Worm (Caenorhabditis elegans) whole organism, L4 larva: Measurements from ENCODE around the gene srx-125.

ENCODE experiments used
- F26F4.8 ChIP-seq: fragments of 200-800 bp; sonication (Bioruptor generic); conservative IDR thresholded peaks from 2 replicates; pipeline ENCODE4 v1.3.6; 2022; ENCODE audit warnings: missing genetic modification characterization, missing compliant biosample characterization
- R02D3.7 ChIP-seq: fragments of 150-350 bp; sonication (generic microtip); optimal IDR thresholded peaks from 3 replicates; lab custom pipeline; 2014; ENCODE audit warnings: missing biosample characterization, missing genetic modification characterization
- T20F7.1 ChIP-seq: fragments of 200-800 bp; sonication (Bioruptor generic); optimal IDR thresholded peaks from 2 replicates; lab custom pipeline; 2018; ENCODE audit warnings: mild to moderate bottlenecking, missing genetic modification characterization, missing compliant biosample characterization
- T26A8.4 ChIP-seq: fragments of 200-800 bp; sonication (Bioruptor generic); IDR thresholded peaks from 2 replicates; pipeline ENCODE4 v1.3.6; 2022; ENCODE audit warnings: missing genetic modification characterization, missing compliant biosample characterization
- Y5F2A.4 ChIP-seq: fragments of 200-800 bp; sonication (Bioruptor generic); optimal IDR thresholded peaks from 2 replicates; lab custom pipeline; 2018; ENCODE audit warnings: mild to moderate bottlenecking, missing genetic modification characterization, missing compliant biosample characterization
- aha-1 ChIP-seq: fragments of 150-350 bp; peaks from one replicate; lab custom pipeline; 2014; ENCODE audit warnings: missing biosample characterization, missing genetic modification characterization
- aly-2 ChIP-seq: sonication (generic microtip); optimal IDR thresholded peaks from 2 replicates; lab custom pipeline; 2018; ENCODE audit warnings: missing biosample characterization, missing genetic modification characterization
- arid-1 ChIP-seq: fragments of 200-800 bp; sonication (Bioruptor generic); conservative IDR thresholded peaks from 2 replicates; pipeline ENCODE4 v1.3.6; 2022; ENCODE audit warnings: missing genetic modification reagents, missing genetic modification characterization, missing compliant biosample characterization
- ctbp-1 ChIP-seq: fragments of 200-800 bp; sonication (Bioruptor generic); IDR thresholded peaks from 2 replicates; pipeline ENCODE4 v1.3.6; 2022; ENCODE audit warnings: missing genetic modification reagents, missing genetic modification characterization, missing compliant biosample characterization
- daf-16 ChIP-seq, 3 experiments: sonication (generic microtip); optimal IDR thresholded peaks; 2 replicates each; lab custom pipeline; 2016 to 2017; ENCODE audit warnings: missing genetic modification characterization in 3 of 3, missing genetic modification reagents in 3 of 3, mild to moderate bottlenecking in 2 of 3, missing compliant biosample characterization in 2 of 3, missing biosample characterization in 1 of 3, moderate library complexity in 1 of 3
- dmd-6 ChIP-seq: fragments of 200-800 bp; sonication (Bioruptor generic); IDR thresholded peaks from 2 replicates; pipeline ENCODE4 v1.3.6; 2022; ENCODE audit warnings: missing genetic modification reagents, missing genetic modification characterization, missing compliant biosample characterization
- dmd-9 ChIP-seq: fragments of 200-800 bp; sonication (Bioruptor generic); IDR thresholded peaks from 2 replicates; pipeline ENCODE4 v1.3.6; 2022; ENCODE audit warnings: missing genetic modification reagents, missing genetic modification characterization, missing compliant biosample characterization
- duxl-1 ChIP-seq: sonication (generic microtip); optimal IDR thresholded peaks from 2 replicates; lab custom pipeline; 2016; ENCODE audit warnings: mild to moderate bottlenecking, missing genetic modification characterization, moderate library complexity, missing compliant biosample characterization; ENCODE audit not compliant: poor library complexity
- dve-1 ChIP-seq: sonication (generic microtip); optimal IDR thresholded peaks from 2 replicates; lab custom pipeline; 2017; ENCODE audit warnings: antibody characterized with exemption, mild to moderate bottlenecking, missing genetic modification characterization, missing compliant biosample characterization; ENCODE audit not compliant: insufficient read depth
- egl-27 ChIP-seq: sonication (generic microtip); optimal IDR thresholded peaks from 3 replicates; lab custom pipeline; 2017; ENCODE audit warnings: missing biosample characterization, missing genetic modification reagents, missing genetic modification characterization
- gei-8 ChIP-seq: fragments of 200-800 bp; sonication (Bioruptor generic); optimal IDR thresholded peaks from 2 replicates; lab custom pipeline; 2018; ENCODE audit warnings: mild to moderate bottlenecking, missing genetic modification characterization, missing compliant biosample characterization
- hif-1 ChIP-seq, 2 experiments: sonication (generic microtip); optimal IDR thresholded peaks; 2 replicates each; lab custom pipeline; 2016 to 2017; ENCODE audit warnings: missing compliant biosample characterization in 2 of 2, missing genetic modification characterization in 2 of 2, missing genetic modification reagents in 2 of 2, missing genotype in 2 of 2, mild to moderate bottlenecking in 1 of 2
- lin-13 ChIP-seq: fragments of 150-350 bp; optimal IDR thresholded peaks from 2 replicates; lab custom pipeline; 2014; ENCODE audit warnings: missing biosample characterization, missing genetic modification reagents, missing genetic modification characterization
- mxl-2 ChIP-seq: fragments of 200-800 bp; sonication (Bioruptor generic); conservative IDR thresholded peaks from 2 replicates; pipeline ENCODE4 v1.3.6; 2022; ENCODE audit warnings: missing genetic modification reagents, missing genetic modification characterization, missing compliant biosample characterization
- nhr-28 ChIP-seq: fragments of 150-350 bp; optimal IDR thresholded peaks from 2 replicates; lab custom pipeline; 2014; ENCODE audit warnings: missing biosample characterization, missing genetic modification characterization
- nhr-48 ChIP-seq: sonication (generic microtip); optimal IDR thresholded peaks from 2 replicates; lab custom pipeline; 2016; ENCODE audit warnings: mild to moderate bottlenecking, missing genetic modification characterization, missing compliant biosample characterization
- pha-4 ChIP-seq, 2 experiments: fragments of 150-350 bp in 1 of 2; fragments of 200-800 bp in 1 of 2; sonication (Bioruptor generic) in 1 of 2; IDR thresholded peaks in 1 of 2; optimal IDR thresholded peaks in 1 of 2; 2 replicates each; pipeline versions ENCODE4 v1.3.6 to Lab custom; 2014 to 2022; ENCODE audit warnings: missing genetic modification characterization in 2 of 2, missing genetic modification reagents in 2 of 2, missing biosample characterization in 1 of 2, missing compliant biosample characterization in 1 of 2
- php-3 ChIP-seq: fragments of 200-800 bp; sonication (Bioruptor generic); IDR thresholded peaks from 2 replicates; pipeline ENCODE4 v1.3.6; 2022; ENCODE audit warnings: missing genetic modification reagents, missing genetic modification characterization, missing compliant biosample characterization
- pqm-1 ChIP-seq: sonication (generic microtip); optimal IDR thresholded peaks from 2 replicates; lab custom pipeline; 2017; ENCODE audit warnings: missing biosample characterization, missing genetic modification characterization
- unc-130 ChIP-seq: sonication (generic microtip); optimal IDR thresholded peaks from 2 replicates; lab custom pipeline; 2016; ENCODE audit warnings: missing genetic modification reagents, missing genetic modification characterization, missing compliant biosample characterization
- unc-62 ChIP-seq, 3 experiments: fragments of 150-350 bp in 1 of 3; sonication (generic microtip); optimal IDR thresholded peaks in 2 of 3; peaks in 1 of 3; 1 replicate in 1 of 3; 2 replicates in 2 of 3; lab custom pipeline; 2014 to 2017; ENCODE audit warnings: missing biosample characterization in 3 of 3, missing genetic modification characterization in 3 of 3, missing genetic modification reagents in 3 of 3, missing genotype in 1 of 3
- vab-7 ChIP-seq: fragments of 200-800 bp; sonication (Bioruptor generic); IDR thresholded peaks from 2 replicates; pipeline ENCODE4 v1.3.6; 2022; ENCODE audit warnings: missing genetic modification reagents, missing genetic modification characterization, missing compliant biosample characterization
- zip-2 ChIP-seq: fragments of 150-350 bp; optimal IDR thresholded peaks from 2 replicates; lab custom pipeline; 2014; ENCODE audit warnings: missing biosample characterization, missing genetic modification characterization

Gene srx-125

DNA sequence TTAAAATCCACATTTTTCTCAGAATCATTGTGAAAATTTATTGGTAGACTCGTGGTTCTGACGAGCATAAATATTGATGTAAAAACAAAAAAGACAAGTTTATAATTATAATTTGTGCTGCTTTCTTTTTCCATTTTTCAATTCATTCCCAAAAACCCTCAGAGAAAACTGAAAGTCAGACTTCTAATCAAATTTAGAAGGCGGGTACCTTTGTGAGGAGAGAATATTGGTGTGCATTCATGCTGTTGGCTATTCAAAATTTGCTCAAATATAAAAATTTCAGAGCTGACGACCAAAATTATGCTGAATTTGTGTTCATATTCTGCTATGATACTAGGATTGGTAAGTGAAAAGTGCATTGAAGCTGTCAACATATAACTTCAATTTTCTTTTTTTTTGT lies at the start of gene srx-125:
TSS of gene srx-125 (plus strand) at position 301 of the 400 bp plus-strand sequence.
- TF ChIP-seq zip-2 (tag; lab: Kevin White, UChicago) (no peak), unc-62 (GFP tag; optimal IDR thresholded peaks at IDR 0.05 in 1 of 2; lab: Kevin White, UChicago) (peak in 1 of 2 experiments; percentile 46), unc-62 (tag; optimal IDR thresholded peaks at IDR 0.05; lab: Kevin White, UChicago) (no peak)

DNA sequence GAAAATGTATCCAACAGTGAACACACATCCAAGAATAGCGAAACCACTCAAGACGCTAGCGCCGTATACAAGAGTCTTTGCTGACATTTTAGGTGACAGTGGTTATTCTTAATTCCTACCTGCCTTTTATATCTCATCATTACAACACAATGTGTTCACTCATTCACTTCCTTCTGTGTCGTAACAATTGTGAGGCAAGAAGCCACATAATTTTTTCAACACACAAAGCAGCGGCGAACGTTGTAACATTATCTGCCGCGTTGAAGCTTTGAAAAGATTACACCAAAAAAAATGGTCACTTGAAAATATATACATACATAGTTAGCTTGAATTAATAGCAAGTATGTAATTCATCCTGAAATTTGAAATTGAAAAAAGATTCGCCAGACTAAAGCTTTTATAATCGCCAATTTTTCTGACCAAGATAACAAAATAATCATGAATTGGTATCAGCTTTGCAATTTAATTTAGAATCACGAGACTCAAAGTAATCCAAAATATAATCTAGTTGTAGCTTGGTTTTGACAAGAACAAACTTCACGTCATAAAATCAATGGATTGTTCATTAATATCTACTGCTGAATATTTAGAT lies 49.1 kb upstream of the srx-125 start, which contains the start of the genes col-161 and srh-18:
TSS of gene col-161 (minus strand) at position 101 of the 592 bp plus-strand sequence.
TSS of gene srh-18 (plus strand) at position 542 of the 592 bp plus-strand sequence.
- peak; percentile 33 for TF ChIP-seq aha-1 (tag; lab: Kevin White, UChicago)
- TF ChIP-seq mxl-2: no peak

DNA sequence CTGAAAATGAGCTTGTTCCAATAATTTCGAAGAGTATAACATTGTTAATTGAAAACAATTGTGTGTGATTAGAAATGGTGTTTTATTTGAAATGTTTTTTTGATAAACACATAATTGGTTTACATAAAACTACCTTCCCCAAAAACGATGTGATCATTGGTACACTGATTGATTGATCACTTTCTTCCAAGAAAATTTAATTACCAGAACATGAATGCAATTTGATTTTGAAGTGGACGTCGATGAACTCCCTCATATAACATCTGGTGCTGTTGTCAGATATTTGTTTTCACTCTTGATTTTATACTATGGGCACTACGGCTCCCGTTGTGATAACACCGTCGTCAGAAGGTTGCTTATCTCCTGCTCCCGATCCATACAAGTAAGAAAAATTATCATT lies 46.4 kb upstream of the srx-125 start, which contains the start of gene srh-15:
TSS of gene srh-15 (plus strand) at position 301 of the 400 bp plus-strand sequence.
- TF ChIP-seq lin-13 (GFP tag; lab: Kevin White, UChicago) (no peak), T26A8.4 (GFP tag; lab: Robert Waterston, UW) (no peak), pha-4 (GFP tag; IDR thresholded peaks at IDR 0.05; lab: Robert Waterston, UW) (no peak), pha-4 (tag; optimal IDR thresholded peaks at IDR 0.05; lab: Kevin White, UChicago) (no peak), unc-62 (GFP tag; optimal IDR thresholded peaks at IDR 0.05 in 1 of 2; lab: Kevin White, UChicago) (peak in 1 of 2 experiments; percentile 73), unc-62 (tag; optimal IDR thresholded peaks at IDR 0.05; lab: Kevin White, UChicago) (no peak), egl-27 (tag; lab: Kevin White, UChicago) (no peak)

DNA sequence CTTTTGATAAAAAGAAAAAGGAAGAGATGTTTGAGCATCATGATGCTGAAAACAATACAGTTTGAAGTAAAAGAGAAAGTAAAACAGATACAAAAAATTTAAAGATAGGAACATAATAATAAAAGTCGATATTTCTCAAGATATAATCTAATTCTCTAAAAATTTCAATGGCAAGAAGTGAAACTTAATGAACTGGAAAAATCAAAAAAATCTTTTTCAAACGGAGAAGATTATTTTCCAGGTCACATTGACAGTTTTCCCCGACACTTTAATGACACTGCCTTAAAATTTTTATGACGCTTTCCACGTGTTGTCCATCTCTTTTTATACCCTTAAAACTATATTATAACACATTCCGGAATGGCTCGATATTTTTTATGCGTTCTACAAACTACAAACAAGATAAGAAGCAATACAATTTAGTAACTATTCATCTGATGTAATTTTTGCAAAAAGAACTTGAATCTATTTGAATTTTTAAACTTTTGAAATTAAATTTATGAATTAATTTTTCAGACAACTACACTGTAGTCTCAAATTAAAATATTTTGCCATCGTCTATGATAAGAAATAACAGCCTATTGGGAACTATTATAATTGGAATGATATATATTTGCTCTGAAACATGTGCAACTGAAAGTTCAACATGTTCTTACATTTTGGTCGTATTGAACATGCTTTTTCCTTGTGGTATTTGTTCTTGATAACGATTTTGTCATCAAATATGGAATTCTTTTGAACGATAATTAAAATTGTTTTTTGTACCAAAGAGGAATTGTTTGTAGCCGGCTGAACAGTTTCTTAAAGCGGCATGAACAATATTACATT lies 42.0 kb upstream of the srx-125 start, which contains the start of gene C50B6.7:
TSS of gene C50B6.7 (minus strand) at position 51 of the 828 bp plus-strand sequence.
- no peak for TF ChIP-seq aly-2 (tag; lab: Kevin White, UChicago)
- peak in 1 of 2 experiments; percentile 3 for TF ChIP-seq unc-62 (GFP tag; optimal IDR thresholded peaks at IDR 0.05 in 1 of 2; lab: Kevin White, UChicago)
- TF ChIP-seq unc-62 (tag; optimal IDR thresholded peaks at IDR 0.05; lab: Kevin White, UChicago): no peak
- TF ChIP-seq php-3 (GFP tag; lab: Robert Waterston, UW): peak; percentile 90
- no peak for TF ChIP-seq Y5F2A.4 (GFP tag; lab: Kevin White, UChicago)
- peak; percentile 56 for TF ChIP-seq aha-1 (tag; lab: Kevin White, UChicago)
- no peak for TF ChIP-seq hif-1 (tag; optimal IDR thresholded peaks at IDR 0.05; lab: Kevin White, UChicago)
- no peak for TF ChIP-seq pha-4 (GFP tag; IDR thresholded peaks at IDR 0.05; lab: Robert Waterston, UW)
- TF ChIP-seq pha-4 (tag; optimal IDR thresholded peaks at IDR 0.05; lab: Kevin White, UChicago): no peak
- no peak for TF ChIP-seq T20F7.1 (GFP tag; lab: Kevin White, UChicago)
- TF ChIP-seq vab-7: no peak
- TF ChIP-seq gei-8 (GFP tag; lab: Kevin White, UChicago): no peak
- peak; percentile 9 for TF ChIP-seq nhr-48 (tag; lab: Kevin White, UChicago)
- no peak for TF ChIP-seq dmd-9 (GFP tag; lab: Robert Waterston, UW)
- TF ChIP-seq daf-16 (GFP tag; optimal IDR thresholded peaks at IDR 0.05; lab: Kevin White, UChicago): no peak
- TF ChIP-seq daf-16 (tag; optimal IDR thresholded peaks at IDR 0.05; lab: Kevin White, UChicago): peak; percentile 52
- no peak for TF ChIP-seq ctbp-1 (GFP tag; lab: Robert Waterston, UW)
- peak; percentile 2 for TF ChIP-seq nhr-28 (tag; lab: Kevin White, UChicago)
- peak; percentile 48 for TF ChIP-seq dmd-6
- peak; percentile 11 for TF ChIP-seq dve-1 (tag; lab: Kevin White, UChicago)
- TF ChIP-seq arid-1: no peak
- TF ChIP-seq F26F4.8: no peak
- TF ChIP-seq R02D3.7: no peak
- TF ChIP-seq unc-130: no peak
- TF ChIP-seq pqm-1: peak; percentile 22
- no peak for TF ChIP-seq duxl-1 (tag; lab: Kevin White, UChicago)
- TF ChIP-seq, all 104 proteins: peak for 9
